Worm (Caenorhabditis elegans) whole organism, L2 larva: ENCODE data around the gene aat-1.

Experiments
- C34F6.9 ChIP-seq: fragments of 150-350 bp; optimal IDR thresholded peaks from 2 replicates; lab custom pipeline; 2014; ENCODE audit warnings: missing biosample characterization, missing genetic modification characterization
- F13H6.1 ChIP-seq: sonication (generic microtip); optimal IDR thresholded peaks from 2 replicates; lab custom pipeline; 2016; ENCODE audit warnings: missing genetic modification characterization, missing compliant biosample characterization
- R02D3.7 ChIP-seq: fragments of 150-350 bp; optimal IDR thresholded peaks from 2 replicates; lab custom pipeline; 2014; ENCODE audit warnings: missing biosample characterization, missing genetic modification characterization
- alr-1 ChIP-seq: fragments of 150-350 bp; optimal IDR thresholded peaks from 2 replicates; lab custom pipeline; 2014; ENCODE audit warnings: missing biosample characterization, missing genetic modification characterization
- aly-2 ChIP-seq: fragments of 150-350 bp; optimal IDR thresholded peaks from 2 replicates; lab custom pipeline; 2014; ENCODE audit warnings: missing biosample characterization, missing genetic modification characterization
- ama-1 ChIP-seq: fragments of 150-350 bp; optimal IDR thresholded peaks from 2 replicates; lab custom pipeline; 2018; ENCODE audit warnings: inconsistent platforms
- blmp-1 ChIP-seq: sonication (generic microtip); optimal IDR thresholded peaks from 2 replicates; lab custom pipeline; 2017; ENCODE audit warnings: missing genetic modification characterization, mild to moderate bottlenecking, missing compliant biosample characterization, antibody characterized with exemption, moderate library complexity; ENCODE audit not compliant: insufficient read depth
- ceh-16 ChIP-seq: fragments of 150-350 bp; optimal IDR thresholded peaks from 2 replicates; lab custom pipeline; 2014; ENCODE audit warnings: missing biosample characterization, missing genetic modification characterization
- ceh-82 ChIP-seq: fragments of 150-350 bp; optimal IDR thresholded peaks from 2 replicates; lab custom pipeline; 2014; ENCODE audit warnings: missing biosample characterization, missing genetic modification characterization
- crh-2 ChIP-seq: sonication (generic microtip); optimal IDR thresholded peaks from 2 replicates; lab custom pipeline; 2017; ENCODE audit warnings: missing biosample characterization, missing genetic modification characterization
- fos-1 ChIP-seq: fragments of 150-350 bp; optimal IDR thresholded peaks from 2 replicates; lab custom pipeline; 2014; ENCODE audit warnings: missing biosample characterization, missing genetic modification characterization
- gmeb-1 ChIP-seq: fragments of 150-350 bp; optimal IDR thresholded peaks from 2 replicates; lab custom pipeline; 2014; ENCODE audit warnings: missing biosample characterization, missing genetic modification characterization
- lin-11 ChIP-seq: fragments of 150-350 bp; sonication (generic microtip); optimal IDR thresholded peaks from 2 replicates; lab custom pipeline; 2014; ENCODE audit warnings: missing biosample characterization, missing genetic modification characterization, inconsistent platforms, mixed read lengths
- lin-13 ChIP-seq: fragments of 150-350 bp; optimal IDR thresholded peaks from 2 replicates; lab custom pipeline; 2014; ENCODE audit warnings: missing biosample characterization, missing genetic modification reagents, missing genetic modification characterization
- lin-39 ChIP-seq: fragments of 150-350 bp; optimal IDR thresholded peaks from 2 replicates; lab custom pipeline; 2014; ENCODE audit warnings: missing biosample characterization, missing genetic modification reagents, missing genetic modification characterization
- lsy-2 ChIP-seq, 2 experiments: fragments of 150-350 bp in 1 of 2; sonication (generic microtip) in 1 of 2; optimal IDR thresholded peaks; 2 replicates each; lab custom pipeline; 2014 to 2017; ENCODE audit warnings: missing biosample characterization in 2 of 2, missing genetic modification characterization in 2 of 2
- mab-5 ChIP-seq: fragments of 150-350 bp; optimal IDR thresholded peaks from 2 replicates; lab custom pipeline; 2014; ENCODE audit warnings: missing biosample characterization, missing genetic modification characterization
- nhr-10 ChIP-seq: sonication (generic microtip); optimal IDR thresholded peaks from 2 replicates; lab custom pipeline; 2017; ENCODE audit warnings: missing biosample characterization, missing genetic modification characterization
- nhr-12 ChIP-seq: fragments of 150-350 bp; optimal IDR thresholded peaks from 2 replicates; lab custom pipeline; 2014; ENCODE audit warnings: missing biosample characterization, missing genetic modification characterization
- nhr-129 ChIP-seq: fragments of 150-350 bp; optimal IDR thresholded peaks from 2 replicates; lab custom pipeline; 2014; ENCODE audit warnings: missing biosample characterization, missing genetic modification characterization
- nhr-21 ChIP-seq: fragments of 150-350 bp; optimal IDR thresholded peaks from 2 replicates; lab custom pipeline; 2014; ENCODE audit warnings: missing biosample characterization, missing genetic modification characterization
- nhr-237 ChIP-seq: fragments of 150-350 bp; optimal IDR thresholded peaks from 2 replicates; lab custom pipeline; 2014; ENCODE audit warnings: missing biosample characterization, missing genetic modification characterization
- nhr-6 ChIP-seq: fragments of 150-350 bp; optimal IDR thresholded peaks from 2 replicates; lab custom pipeline; 2014; ENCODE audit warnings: missing biosample characterization, missing genetic modification characterization
- peb-1 ChIP-seq: fragments of 150-350 bp; optimal IDR thresholded peaks from 2 replicates; lab custom pipeline; 2014; ENCODE audit warnings: missing biosample characterization, missing genetic modification characterization
- sem-4 ChIP-seq: fragments of 150-350 bp; optimal IDR thresholded peaks from 2 replicates; lab custom pipeline; 2014; ENCODE audit warnings: missing biosample characterization, missing genetic modification reagents, missing genetic modification characterization
- skn-1 ChIP-seq: sonication (generic microtip); optimal IDR thresholded peaks from 2 replicates; lab custom pipeline; 2017; ENCODE audit warnings: missing biosample characterization, missing genetic modification characterization
- sma-3 ChIP-seq: sonication (generic microtip); optimal IDR thresholded peaks from 2 replicates; lab custom pipeline; 2016; ENCODE audit warnings: missing genetic modification reagents, missing genetic modification characterization, missing compliant biosample characterization
- sma-9 ChIP-seq, 2 experiments: fragments of 150-350 bp in 1 of 2; sonication (generic microtip) in 1 of 2; optimal IDR thresholded peaks; 2 replicates each; lab custom pipeline; 2014 to 2016; ENCODE audit warnings: missing genetic modification characterization in 2 of 2, mild to moderate bottlenecking in 1 of 2, missing biosample characterization in 1 of 2, missing compliant biosample characterization in 1 of 2, missing genetic modification reagents in 1 of 2, moderate library complexity in 1 of 2
- snpc-4 ChIP-seq: fragments of 150-350 bp; optimal IDR thresholded peaks from 2 replicates; lab custom pipeline; 2014; ENCODE audit warnings: missing biosample characterization, missing genetic modification characterization
- unc-39 ChIP-seq: fragments of 150-350 bp; optimal IDR thresholded peaks from 2 replicates; lab custom pipeline; 2014; ENCODE audit warnings: missing biosample characterization, missing genetic modification characterization
- unc-55 ChIP-seq: fragments of 150-350 bp; sonication (generic microtip); optimal IDR thresholded peaks from 3 replicates; lab custom pipeline; 2014; ENCODE audit warnings: missing biosample characterization, missing genetic modification reagents, missing genetic modification characterization
- unc-62 ChIP-seq: fragments of 150-350 bp; optimal IDR thresholded peaks from 2 replicates; lab custom pipeline; 2014; ENCODE audit warnings: missing biosample characterization, missing genetic modification reagents, missing genetic modification characterization
- zag-1 ChIP-seq: fragments of 150-350 bp; optimal IDR thresholded peaks from 2 replicates; lab custom pipeline; 2014; ENCODE audit warnings: missing biosample characterization, missing genetic modification characterization
- ztf-1 ChIP-seq: fragments of 200-800 bp; sonication (Bioruptor generic); conservative IDR thresholded peaks from 2 replicates; pipeline ENCODE4 v1.3.6; 2022; ENCODE audit warnings: missing genetic modification characterization, missing compliant biosample characterization
- ztf-11 ChIP-seq: sonication (generic microtip); optimal IDR thresholded peaks from 2 replicates; lab custom pipeline; 2017; ENCODE audit warnings: missing biosample characterization, missing genetic modification characterization

Gene aat-1

ce11 chrIV:9647789-9648361, 46.4 kb upstream of the aat-1 start, which contains the start of gene amph-1:
TSS of gene amph-1 (minus strand) at chrIV:9647873.
- TF ChIP-seq C34F6.9 (tag; lab: Kevin White, UChicago) (peak; percentile 81), nhr-21 (tag; lab: Kevin White, UChicago) (peak; percentile 2), crh-2 (tag; lab: Kevin White, UChicago) (peak; percentile 78), ztf-1 (no peak), sma-3 (GFP tag; lab: Kevin White, UChicago) (peak; percentile 1), nhr-237 (tag; lab: Kevin White, UChicago) (no peak), F13H6.1 (tag; lab: Kevin White, UChicago) (peak; percentile 42), ztf-11 (tag; lab: Kevin White, UChicago) (no peak), blmp-1 (tag; lab: Kevin White, UChicago) (peak; percentile 50), nhr-129 (tag; lab: Kevin White, UChicago) (peak; percentile 31), ceh-82 (tag; lab: Kevin White, UChicago) (no peak), sma-9 (GFP tag; optimal IDR thresholded peaks at IDR 0.05; lab: Kevin White, UChicago) (peak; percentile 51), sma-9 (tag; optimal IDR thresholded peaks at IDR 0.05; lab: Kevin White, UChicago) (no peak), unc-55 (GFP tag; lab: Kevin White, UChicago) (peak; percentile 48), lsy-2 (tag; optimal IDR thresholded peaks at IDR 0.05; lab: Kevin White, UChicago) (peak in 1 of 2 experiments; percentile 41), fos-1 (tag; lab: Kevin White, UChicago) (peak; percentile 54)

- no peak for TF ChIP-seq lin-13
- no peak for TF ChIP-seq lin-11 (tag; lab: Kevin White, UChicago)
- no peak for TF ChIP-seq nhr-129 (tag; lab: Kevin White, UChicago)
- TF ChIP-seq lin-39, result no peak
- TF ChIP-seq ceh-16 (tag; lab: Kevin White, UChicago), result no peak
Measured at ce11 chrIV:9643188-9643587, 41.7 kb upstream of the aat-1 start, which contains the start of gene degl-2. TSS of gene degl-2 (plus strand) at chrIV:9643488.

- TF ChIP-seq nhr-237 (tag; lab: Kevin White, UChicago) (no peak), peb-1 (tag; lab: Kevin White, UChicago) (no peak), alr-1 (no peak), nhr-10 (no peak), sma-3 (GFP tag; lab: Kevin White, UChicago) (no peak), R02D3.7 (tag; lab: Kevin White, UChicago) (no peak), ztf-1 (no peak), C34F6.9 (tag; lab: Kevin White, UChicago) (no peak), gmeb-1 (tag; lab: Kevin White, UChicago) (no peak), lin-39 (no peak), nhr-6 (no peak), lsy-2 (tag; optimal IDR thresholded peaks at IDR 0.05; lab: Kevin White, UChicago) (no peak), sma-9 (GFP tag; optimal IDR thresholded peaks at IDR 0.05; lab: Kevin White, UChicago) (no peak), sma-9 (tag; optimal IDR thresholded peaks at IDR 0.05; lab: Kevin White, UChicago) (no peak), aly-2 (tag; lab: Kevin White, UChicago) (no peak), mab-5 (tag; lab: Kevin White, UChicago) (no peak), unc-39 (tag; lab: Kevin White, UChicago) (no peak), nhr-12 (tag; lab: Kevin White, UChicago) (no peak), nhr-129 (tag; lab: Kevin White, UChicago) (no peak), F13H6.1 (tag; lab: Kevin White, UChicago) (no peak)
Measured at ce11 chrIV:9641925-9642324, 40.4 kb upstream of the aat-1 start, which contains the start of gene del-2. TSS of gene del-2 (minus strand) at chrIV:9642025.

ce11 chrIV:9634848-9635247, 33.4 kb upstream of the aat-1 start, which contains the start of gene mca-1:
TSS of gene mca-1 (minus strand) at chrIV:9634948.
- TF ChIP-seq ama-1 (no peak), sma-9 (GFP tag; optimal IDR thresholded peaks at IDR 0.05; lab: Kevin White, UChicago) (no peak), sma-9 (tag; optimal IDR thresholded peaks at IDR 0.05; lab: Kevin White, UChicago) (no peak), F13H6.1 (tag; lab: Kevin White, UChicago) (no peak), unc-39 (tag; lab: Kevin White, UChicago) (no peak)

- TF ChIP-seq sma-3 (GFP tag; lab: Kevin White, UChicago) (peak; percentile 62), ama-1 (no peak), unc-62 (no peak), blmp-1 (tag; lab: Kevin White, UChicago) (peak; percentile 54), sem-4 (tag; lab: Kevin White, UChicago) (no peak), skn-1 (no peak), snpc-4 (tag; lab: Kevin White, UChicago) (no peak), lsy-2 (tag; optimal IDR thresholded peaks at IDR 0.05; lab: Kevin White, UChicago) (no peak), zag-1 (no peak)
- TF ChIP-seq, all 48 proteins: peak for 2
Measured at ce11 chrIV:9633889-9634288, 32.4 kb upstream of the aat-1 start.
